Worm (Caenorhabditis elegans): ENCODE measurements around the gene srt-39.

- TF ChIP-seq unc-55 (GFP tag; optimal IDR thresholded peaks at IDR 0.05) = no peak
- no peak for TF ChIP-seq pag-3 (tag; optimal IDR thresholded peaks at IDR 0.05; ENCODE audit: borderline replicate concordance)
- TF ChIP-seq Y22D7AL.16 (tag; optimal IDR thresholded peaks at IDR 0.05) = no peak
- no peak for TF ChIP-seq tbx-2 (tag; optimal IDR thresholded peaks at IDR 0.05)
- no peak for TF ChIP-seq fkh-10 (GFP tag; optimal IDR thresholded peaks at IDR 0.05)
- TF ChIP-seq ceh-9 (tag; optimal IDR thresholded peaks at IDR 0.05) = no peak
- TF ChIP-seq unc-42 (tag; optimal IDR thresholded peaks at IDR 0.05) = no peak
- no peak for TF ChIP-seq madf-2 (tag; optimal IDR thresholded peaks at IDR 0.05)
- no peak for TF ChIP-seq nhr-11 (tag; optimal IDR thresholded peaks at IDR 0.05)
- TF ChIP-seq pqm-1 (tag; optimal IDR thresholded peaks at IDR 0.05) = no peak
- TF ChIP-seq fax-1 (tag; optimal IDR thresholded peaks at IDR 0.05) = no peak
- no peak for TF ChIP-seq nfya-1 (tag; optimal IDR thresholded peaks at IDR 0.05)
These were observed 18.8 kb downstream of the srt-39 start, which contains the start of gene T28H10.1 for ce11 chrV:12503494-12503893.
